Fruit fly (Drosophila melanogaster) whole organism, prepupa: ENCODE results near the gene CG44140.

Experiments used
- Blimp-1 ChIP-seq: fragments of 200-800 bp; sonication (Bioruptor generic); optimal IDR thresholded peaks from 3 replicates; lab custom pipeline; 2017; ENCODE audit warnings: missing biosample characterization, missing genetic modification characterization, mild to moderate bottlenecking, moderate library complexity, missing genetic modification reagents
- CG11762 ChIP-seq: fragments of 200-800 bp; sonication (Bioruptor generic); optimal IDR thresholded peaks from 3 replicates; lab custom pipeline; 2016; ENCODE audit warnings: missing biosample characterization, missing genetic modification characterization; ENCODE audit not compliant: insufficient read depth
- CG16779 ChIP-seq: fragments of 200-800 bp; sonication (Bioruptor generic); optimal IDR thresholded peaks from 3 replicates; lab custom pipeline; 2017; ENCODE audit warnings: missing biosample characterization, mild to moderate bottlenecking, missing genetic modification characterization
- CG34406 ChIP-seq: fragments of 200-800 bp; sonication (Bioruptor generic); optimal IDR thresholded peaks from 3 replicates; lab custom pipeline; 2016; ENCODE audit warnings: missing biosample characterization, missing genetic modification characterization
- CG6792 ChIP-seq: fragments of 200-800 bp; sonication (Bioruptor generic); optimal IDR thresholded peaks from 3 replicates; lab custom pipeline; 2016; ENCODE audit warnings: missing biosample characterization, missing genetic modification characterization
- CG8319 ChIP-seq: fragments of 200-800 bp; sonication (Bioruptor generic); optimal IDR thresholded peaks from 3 replicates; lab custom pipeline; 2016; ENCODE audit warnings: missing biosample characterization, missing genetic modification characterization
- Eip93F ChIP-seq: fragments of 200-800 bp; sonication (Bioruptor generic); optimal IDR thresholded peaks from 2 replicates; lab custom pipeline; 2016; ENCODE audit warnings: missing biosample characterization, mild to moderate bottlenecking, missing genetic modification characterization
- Ets21C ChIP-seq: fragments of 200-800 bp; sonication (Bioruptor generic); optimal IDR thresholded peaks from 3 replicates; lab custom pipeline; 2016; ENCODE audit warnings: missing biosample characterization, missing genetic modification characterization
- Hr39 ChIP-seq: fragments of 200-800 bp; sonication (Bioruptor generic); optimal IDR thresholded peaks from 2 replicates; lab custom pipeline; 2016; ENCODE audit warnings: missing biosample characterization, missing genetic modification characterization
- achi ChIP-seq: fragments of 200-800 bp; sonication (Bioruptor generic); optimal IDR thresholded peaks from 3 replicates; lab custom pipeline; 2016; ENCODE audit warnings: missing biosample characterization, missing genetic modification characterization
- cyc ChIP-seq: fragments of 200-800 bp; sonication (Bioruptor generic); optimal IDR thresholded peaks from 3 replicates; lab custom pipeline; 2016; ENCODE audit warnings: missing biosample characterization, missing genetic modification characterization
- fd59A ChIP-seq: fragments of 200-800 bp; sonication (Bioruptor generic); optimal IDR thresholded peaks from 2 replicates; lab custom pipeline; 2017; ENCODE audit warnings: missing biosample characterization, mild to moderate bottlenecking, missing genetic modification characterization, missing genetic modification reagents

dm6 chr2L:15741418-15741817 lies 47.1 kb upstream of the CG44140 start:
- no peak for TF ChIP-seq Eip93F (GFP tag; lab: Kevin White, UChicago)
- TF ChIP-seq cyc, result no peak
- no peak for TF ChIP-seq CG34406 (GFP tag; lab: Kevin White, UChicago)
- no peak for TF ChIP-seq fd59A
- no peak for TF ChIP-seq achi
- no peak for TF ChIP-seq Hr39
- no peak for TF ChIP-seq CG6792 (GFP tag; lab: Kevin White, UChicago)
- TF ChIP-seq CG8319 (GFP tag; lab: Kevin White, UChicago), result no peak
- no peak for TF ChIP-seq Ets21C (GFP tag; lab: Kevin White, UChicago)
- TF ChIP-seq Blimp-1, result no peak
- TF ChIP-seq CG16779 (tag; lab: Kevin White, UChicago), result no peak
- TF ChIP-seq CG11762 (GFP tag; lab: Kevin White, UChicago), result no peak
